Fruit fly (Drosophila melanogaster) whole organism, prepupa: ENCODE results near the gene Cyp311a1.

Experiments
- Blimp-1 ChIP-seq: fragments of 200-800 bp; sonication (Bioruptor generic); optimal IDR thresholded peaks from 3 replicates; lab custom pipeline; 2017; ENCODE audit warnings: missing biosample characterization, missing genetic modification characterization, mild to moderate bottlenecking, moderate library complexity, missing genetic modification reagents
- CG10669 ChIP-seq: fragments of 200-800 bp; sonication (Bioruptor generic); optimal IDR thresholded peaks from 3 replicates; lab custom pipeline; 2018; ENCODE audit warnings: missing biosample characterization, mild to moderate bottlenecking, missing genetic modification characterization, moderate library complexity
- CG3919 ChIP-seq: fragments of 200-800 bp; sonication (Bioruptor generic); optimal IDR thresholded peaks from 3 replicates; lab custom pipeline; 2016; ENCODE audit warnings: missing biosample characterization, missing genetic modification characterization
- CG7368 ChIP-seq: fragments of 200-800 bp; sonication (Bioruptor generic); optimal IDR thresholded peaks from 3 replicates; lab custom pipeline; 2016; ENCODE audit warnings: missing biosample characterization, missing genetic modification characterization
- CG8319 ChIP-seq: fragments of 200-800 bp; sonication (Bioruptor generic); optimal IDR thresholded peaks from 3 replicates; lab custom pipeline; 2016; ENCODE audit warnings: missing biosample characterization, missing genetic modification characterization
- CG8632 ChIP-seq: fragments of 200-800 bp; sonication (Bioruptor generic); optimal IDR thresholded peaks from 3 replicates; lab custom pipeline; 2016; ENCODE audit warnings: missing biosample characterization, missing genetic modification characterization
- Eip75B ChIP-seq: fragments of 200-800 bp; sonication (Bioruptor generic); optimal IDR thresholded peaks from 3 replicates; lab custom pipeline; 2016; ENCODE audit warnings: missing biosample characterization, missing genetic modification characterization
- Eip78C ChIP-seq: fragments of 200-800 bp; sonication (Bioruptor generic); peaks from one replicate; lab custom pipeline; 2016; ENCODE audit warnings: missing biosample characterization, missing genetic modification characterization
- Ets21C ChIP-seq: fragments of 200-800 bp; sonication (Bioruptor generic); optimal IDR thresholded peaks from 3 replicates; lab custom pipeline; 2016; ENCODE audit warnings: missing biosample characterization, missing genetic modification characterization
- Hr38 ChIP-seq: sonication (Bioruptor generic); optimal IDR thresholded peaks from 2 replicates; lab custom pipeline; 2016; ENCODE audit warnings: missing biosample characterization, missing genetic modification characterization
- svp ChIP-seq: fragments of 200-800 bp; sonication (Bioruptor generic); peaks from one replicate; lab custom pipeline; 2016; ENCODE audit warnings: missing biosample characterization, missing genetic modification characterization

DNA sequence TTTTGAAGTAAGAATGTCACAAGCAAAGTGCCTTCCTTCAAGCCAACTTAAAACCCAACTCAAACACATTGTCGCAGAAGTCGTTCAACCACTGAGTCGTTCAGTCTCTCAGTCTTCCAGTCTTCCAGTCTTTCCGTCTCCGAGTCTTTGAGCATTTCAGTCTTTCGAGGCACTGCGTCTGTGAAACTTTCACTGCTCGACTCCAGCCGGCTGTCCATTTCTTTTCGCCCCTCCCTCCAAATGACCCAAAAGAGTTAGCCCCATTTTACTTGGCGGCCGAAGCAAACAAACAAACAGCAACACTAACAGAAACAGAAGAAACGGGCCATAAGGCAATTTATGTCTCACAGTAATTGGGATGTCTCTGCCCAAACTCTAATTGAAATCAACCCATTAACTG, 30.3 kb downstream of the Cyp311a1 start:
- TF ChIP-seq Eip75B (GFP tag; lab: Kevin White, UChicago): no peak
- no peak for TF ChIP-seq Hr38 (GFP tag; lab: Kevin White, UChicago)
- no peak for TF ChIP-seq CG8632
- no peak for TF ChIP-seq Ets21C (GFP tag; lab: Kevin White, UChicago)
- TF ChIP-seq Eip78C (GFP tag; lab: Kevin White, UChicago): no peak
- TF ChIP-seq Blimp-1 (GFP tag; lab: Kevin White, UChicago): peak; percentile 85
- no peak for TF ChIP-seq CG8319
- no peak for TF ChIP-seq CG7368 (GFP tag; lab: Kevin White, UChicago)
- no peak for TF ChIP-seq CG10669 (GFP tag; lab: Kevin White, UChicago)
- TF ChIP-seq svp: no peak
- no peak for TF ChIP-seq CG3919 (GFP tag; lab: Kevin White, UChicago)
